Worm (Caenorhabditis elegans) whole organism, midembryonic: Measurements from ENCODE around the gene hacl-1.

Experiments used
- flt-1 ChIP-seq: fragments of 200-800 bp; sonication (Bioruptor generic); IDR thresholded peaks from 2 replicates; pipeline ENCODE4 v1.3.6; 2022; ENCODE audit warnings: missing genetic modification characterization, missing compliant biosample characterization
- klf-2 ChIP-seq: fragments of 200-800 bp; sonication (Bioruptor generic); conservative IDR thresholded peaks from 2 replicates; pipeline ENCODE4 v1.3.6; 2022; ENCODE audit warnings: missing genetic modification reagents, missing genetic modification characterization, missing compliant biosample characterization
- med-1 ChIP-seq: sonication (generic microtip); optimal IDR thresholded peaks from 2 replicates; lab custom pipeline; 2017; ENCODE audit warnings: missing genetic modification characterization, mild to moderate bottlenecking, missing compliant biosample characterization, antibody characterized with exemption, missing genetic modification reagents; ENCODE audit not compliant: insufficient read depth
- ref-1 ChIP-seq: fragments of 200-800 bp; sonication (Bioruptor generic); conservative IDR thresholded peaks from 2 replicates; pipeline ENCODE4 v1.3.6; 2022; ENCODE audit warnings: missing genetic modification reagents, missing genetic modification characterization, missing compliant biosample characterization
- ztf-23 ChIP-seq: fragments of 200-800 bp; sonication (Bioruptor generic); IDR thresholded peaks from 2 replicates; pipeline ENCODE4 v1.3.6; 2022; ENCODE audit warnings: missing genetic modification reagents, missing genetic modification characterization, missing compliant biosample characterization

DNA sequence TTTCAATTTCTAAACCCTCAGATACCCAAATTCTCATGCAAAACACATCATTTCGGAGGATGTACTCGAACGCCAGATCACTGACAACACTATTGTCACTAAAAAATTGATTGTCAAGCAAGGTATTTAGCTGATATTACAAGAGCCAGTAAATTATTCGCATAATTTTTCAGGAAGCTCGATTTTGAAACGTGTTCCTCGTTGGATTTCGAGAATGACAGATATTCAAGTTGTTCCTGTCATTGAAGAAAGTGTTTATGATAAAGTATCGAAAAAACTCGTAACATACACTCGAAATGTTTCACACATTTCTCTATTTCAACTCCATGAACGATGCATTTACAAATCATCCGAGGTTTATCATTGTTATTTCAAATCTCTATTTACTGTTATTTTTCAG, 3.0 kb upstream of the hacl-1 start:
- TF ChIP-seq klf-2 (GFP tag; lab: Robert Waterston, UW) (no peak), ref-1 (GFP tag; lab: Robert Waterston, UW) (no peak), flt-1 (no peak), med-1 (no peak), ztf-23 (GFP tag; lab: Robert Waterston, UW) (no peak)
